Worm (Caenorhabditis elegans) whole organism, young adult: ENCODE results near the gene Y5H2A.1.

Experiments
- C17E4.6 ChIP-seq: fragments of 200-800 bp; sonication (Bioruptor generic); IDR thresholded peaks from 2 replicates; pipeline ENCODE4 v1.3.6; 2022; ENCODE audit warnings: missing genetic modification reagents, missing genetic modification characterization, missing compliant biosample characterization
- D2030.7 ChIP-seq: fragments of 200-800 bp; sonication (Bioruptor generic); IDR thresholded peaks from 2 replicates; pipeline ENCODE4 v1.3.6; 2022; ENCODE audit warnings: missing genetic modification reagents, missing genetic modification characterization, missing compliant biosample characterization
- F55B11.4 ChIP-seq: sonication (generic microtip); optimal IDR thresholded peaks from 2 replicates; lab custom pipeline; 2016; ENCODE audit warnings: missing compliant biosample characterization, missing genetic modification characterization, borderline replicate concordance; ENCODE audit not compliant: insufficient read depth
- F57A8.1 ChIP-seq: fragments of 200-800 bp; sonication (Bioruptor generic); optimal IDR thresholded peaks from 2 replicates; lab custom pipeline; 2018; ENCODE audit warnings: mild to moderate bottlenecking, missing genetic modification characterization, moderate library complexity, missing compliant biosample characterization
- T07F8.4 ChIP-seq: sonication (generic microtip); optimal IDR thresholded peaks from 2 replicates; lab custom pipeline; 2016; ENCODE audit warnings: mild to moderate bottlenecking, missing genetic modification characterization, moderate library complexity, missing compliant biosample characterization
- Y53F4B.3 ChIP-seq: fragments of 200-800 bp; sonication (Bioruptor generic); IDR thresholded peaks from 2 replicates; pipeline ENCODE4 v1.3.6; 2022; ENCODE audit warnings: missing genetic modification reagents, missing genetic modification characterization, missing compliant biosample characterization
- Y53G8AR.9 ChIP-seq: fragments of 200-800 bp; sonication (Bioruptor generic); conservative IDR thresholded peaks from 2 replicates; pipeline ENCODE4 v1.3.6; 2022; ENCODE audit warnings: missing genetic modification reagents, missing genetic modification characterization, missing compliant biosample characterization
- ZK185.1 ChIP-seq: sonication (generic microtip); optimal IDR thresholded peaks from 2 replicates; lab custom pipeline; 2016; ENCODE audit warnings: mild to moderate bottlenecking, missing genetic modification characterization, missing compliant biosample characterization; ENCODE audit not compliant: poor library complexity, severe bottlenecking
- ama-1 ChIP-seq, 3 experiments: fragments of 150-350 bp in 1 of 3; sonication (generic microtip) in 2 of 3; optimal IDR thresholded peaks; 2 replicates each; lab custom pipeline; 2014 to 2018; ENCODE audit warnings: missing biosample characterization in 2 of 3, missing genetic modification characterization in 2 of 3, missing genetic modification reagents in 2 of 3
- aptf-3 ChIP-seq: fragments of 200-800 bp; sonication (Bioruptor generic); IDR thresholded peaks from 2 replicates; pipeline ENCODE4 v1.3.6; 2022; ENCODE audit warnings: missing genetic modification characterization, missing compliant biosample characterization
- attf-3 ChIP-seq: fragments of 200-800 bp; sonication (Bioruptor generic); conservative IDR thresholded peaks from 2 replicates; pipeline ENCODE4 v1.3.6; 2022; ENCODE audit warnings: missing genetic modification reagents, missing genetic modification characterization, missing compliant biosample characterization
- attf-5 ChIP-seq: fragments of 200-800 bp; sonication (Bioruptor generic); optimal IDR thresholded peaks from 2 replicates; lab custom pipeline; 2018; ENCODE audit warnings: mild to moderate bottlenecking, missing genetic modification characterization, missing compliant biosample characterization
- ccch-3 ChIP-seq: fragments of 200-800 bp; sonication (Bioruptor generic); optimal IDR thresholded peaks from 2 replicates; lab custom pipeline; 2018; ENCODE audit warnings: mild to moderate bottlenecking, missing genetic modification characterization, missing compliant biosample characterization
- ceh-27 ChIP-seq: fragments of 200-800 bp; sonication (Bioruptor generic); optimal IDR thresholded peaks from 2 replicates; lab custom pipeline; 2018; ENCODE audit warnings: mild to moderate bottlenecking, missing genetic modification characterization, moderate library complexity, missing compliant biosample characterization
- ceh-40 ChIP-seq: fragments of 200-800 bp; sonication (Bioruptor generic); IDR thresholded peaks from 2 replicates; pipeline ENCODE4 v1.3.6; 2022; ENCODE audit warnings: missing genetic modification characterization, missing compliant biosample characterization
- dox-1 ChIP-seq: fragments of 200-800 bp; sonication (Bioruptor generic); IDR thresholded peaks from 2 replicates; pipeline ENCODE4 v1.3.6; 2022; ENCODE audit warnings: missing genetic modification reagents, missing genetic modification characterization, missing compliant biosample characterization
- dpff-1 ChIP-seq: sonication (generic microtip); optimal IDR thresholded peaks from 2 replicates; lab custom pipeline; 2017; ENCODE audit warnings: mild to moderate bottlenecking, missing genetic modification characterization, missing compliant biosample characterization
- efl-1 ChIP-seq: fragments of 150-350 bp; optimal IDR thresholded peaks from 2 replicates; lab custom pipeline; 2014; ENCODE audit warnings: missing biosample characterization, missing genetic modification reagents, missing genetic modification characterization
- egl-18 ChIP-seq: fragments of 200-800 bp; sonication (Bioruptor generic); IDR thresholded peaks from 2 replicates; pipeline ENCODE4 v1.3.6; 2022; ENCODE audit warnings: missing genetic modification reagents, missing genetic modification characterization, missing compliant biosample characterization
- egrh-3 ChIP-seq: fragments of 200-800 bp; sonication (Bioruptor generic); IDR thresholded peaks from 2 replicates; pipeline ENCODE4 v1.3.6; 2022; ENCODE audit warnings: missing genetic modification reagents, missing genetic modification characterization, missing compliant biosample characterization
- gei-17 ChIP-seq: fragments of 200-800 bp; sonication (Bioruptor generic); optimal IDR thresholded peaks from 2 replicates; lab custom pipeline; 2018; ENCODE audit warnings: mild to moderate bottlenecking, missing genetic modification characterization, missing compliant biosample characterization
- lin-35 ChIP-seq, 3 experiments: fragments of 150-350 bp in 2 of 3; sonication (generic microtip) in 1 of 3; optimal IDR thresholded peaks; 2 replicates each; lab custom pipeline; 2014 to 2018; ENCODE audit warnings: missing biosample characterization in 3 of 3, missing genetic modification characterization in 3 of 3, missing genetic modification reagents in 3 of 3
- lir-1 ChIP-seq: fragments of 200-800 bp; sonication (Bioruptor generic); conservative IDR thresholded peaks from 2 replicates; pipeline ENCODE4 v1.3.6; 2022; ENCODE audit warnings: missing genetic modification reagents, missing genetic modification characterization, missing compliant biosample characterization
- lsl-1 ChIP-seq: fragments of 200-800 bp; sonication (Bioruptor generic); optimal IDR thresholded peaks from 2 replicates; lab custom pipeline; 2018; ENCODE audit warnings: mild to moderate bottlenecking, missing genetic modification characterization, moderate library complexity, missing compliant biosample characterization
- lsy-27 ChIP-seq: sonication (generic microtip); optimal IDR thresholded peaks from 2 replicates; lab custom pipeline; 2017; ENCODE audit warnings: missing genetic modification characterization, mild to moderate bottlenecking, missing compliant biosample characterization, antibody characterized with exemption, missing genotype, borderline replicate concordance; ENCODE audit not compliant: insufficient read depth
- madf-6 ChIP-seq: fragments of 200-800 bp; sonication (Bioruptor generic); IDR thresholded peaks from 2 replicates; pipeline ENCODE4 v1.3.6; 2022; ENCODE audit warnings: missing genetic modification reagents, missing genetic modification characterization, missing compliant biosample characterization
- mes-4 ChIP-seq: sonication (generic microtip); optimal IDR thresholded peaks from 2 replicates; lab custom pipeline; 2016; ENCODE audit warnings: missing genotype, missing genetic modification characterization, missing compliant biosample characterization
- mxl-1 ChIP-seq: sonication (generic microtip); optimal IDR thresholded peaks from 2 replicates; lab custom pipeline; 2016; ENCODE audit warnings: missing genetic modification characterization, missing compliant biosample characterization
- nhr-27 ChIP-seq: fragments of 200-800 bp; sonication (Bioruptor generic); optimal IDR thresholded peaks from 2 replicates; lab custom pipeline; 2018; ENCODE audit warnings: mild to moderate bottlenecking, missing genetic modification characterization, moderate library complexity, missing compliant biosample characterization
- pha-4 ChIP-seq: fragments of 150-350 bp; sonication (generic microtip); optimal IDR thresholded peaks from 2 replicates; lab custom pipeline; 2014; ENCODE audit warnings: missing biosample characterization, missing genetic modification reagents, missing genetic modification characterization
- sea-2 ChIP-seq: fragments of 200-800 bp; sonication (Bioruptor generic); IDR thresholded peaks from 2 replicates; pipeline ENCODE4 v1.3.6; 2022; ENCODE audit warnings: missing genetic modification characterization, missing compliant biosample characterization
- snpc-1.3 ChIP-seq: sonication (generic microtip); optimal IDR thresholded peaks from 2 replicates; lab custom pipeline; 2017; ENCODE audit warnings: missing genetic modification characterization, mild to moderate bottlenecking, missing compliant biosample characterization, antibody characterized with exemption, moderate library complexity, missing genotype, missing genetic modification reagents; ENCODE audit not compliant: insufficient read depth
- snpc-4 ChIP-seq, 5 experiments: fragments of 150-350 bp in 1 of 5; sonication (generic microtip) in 4 of 5; optimal IDR thresholded peaks; 2 replicates each; lab custom pipeline; 2014 to 2018; ENCODE audit warnings: missing genetic modification characterization in 5 of 5, missing biosample characterization in 3 of 5, antibody characterized with exemption in 2 of 5, mild to moderate bottlenecking in 2 of 5, missing compliant biosample characterization in 2 of 5, missing genotype in 2 of 5, moderate library complexity in 2 of 5, missing genetic modification reagents in 1 of 5
- tbp1 ChIP-seq: fragments of 200-800 bp; sonication (Bioruptor generic); optimal IDR thresholded peaks from 2 replicates; lab custom pipeline; 2018; ENCODE audit warnings: mild to moderate bottlenecking, missing genetic modification characterization, missing compliant biosample characterization
- unc-130 ChIP-seq: sonication (generic microtip); optimal IDR thresholded peaks from 2 replicates; lab custom pipeline; 2016; ENCODE audit warnings: missing genetic modification reagents, missing genetic modification characterization, missing compliant biosample characterization
- ztf-18 ChIP-seq: sonication (generic microtip); optimal IDR thresholded peaks from 2 replicates; lab custom pipeline; 2016; ENCODE audit warnings: missing genotype, mild to moderate bottlenecking, missing genetic modification characterization, missing compliant biosample characterization
- ztf-22 ChIP-seq: fragments of 200-800 bp; sonication (Bioruptor generic); optimal IDR thresholded peaks from 2 replicates; lab custom pipeline; 2018; ENCODE audit warnings: mild to moderate bottlenecking, missing genetic modification characterization, moderate library complexity, missing compliant biosample characterization

Y5H2A.1 gene

ce11 chrV:2277260-2277659 lies 5.6 kb upstream of the Y5H2A.1 start (continued):
- no peak for TF ChIP-seq lsy-27
- no peak for TF ChIP-seq sea-2 (GFP tag; lab: Robert Waterston, UW)
- no peak for TF ChIP-seq ama-1 (optimal IDR thresholded peaks at IDR 0.05; lab: Kevin White, UChicago)
- TF ChIP-seq ama-1 (GFP tag; optimal IDR thresholded peaks at IDR 0.05; lab: Kevin White, UChicago) = no peak
- TF ChIP-seq lir-1 (GFP tag; lab: Robert Waterston, UW) = no peak
- TF ChIP-seq egrh-3 (GFP tag; lab: Robert Waterston, UW) = peak; percentile 22; the same call in 1 of the 2 replicates
- peak; percentile 26; the same call in 1 of the 2 replicates for TF ChIP-seq dox-1 (GFP tag; lab: Robert Waterston, UW)
- no peak for TF ChIP-seq ztf-22 (GFP tag; lab: Kevin White, UChicago)
- TF ChIP-seq mes-4 (tag; lab: Kevin White, UChicago) = no peak
- TF ChIP-seq madf-6 (GFP tag; lab: Robert Waterston, UW) = no peak
- TF ChIP-seq F55B11.4 (tag; lab: Kevin White, UChicago) = no peak
- TF ChIP-seq lin-35 (GFP tag; optimal IDR thresholded peaks at IDR 0.05; lab: Kevin White, UChicago) = no peak
- peak; percentile 64 for TF ChIP-seq tbp1 (GFP tag; lab: Kevin White, UChicago)
- no peak for TF ChIP-seq snpc-4 (GFP tag; optimal IDR thresholded peaks at IDR 0.05; lab: Kevin White, UChicago)
- TF ChIP-seq snpc-4 (tag; optimal IDR thresholded peaks at IDR 0.05; lab: Kevin White, UChicago) = peak in 1 of 4 experiments; percentile 44
- TF ChIP-seq ceh-27 = no peak
- TF ChIP-seq efl-1 (GFP tag; lab: Kevin White, UChicago) = peak; percentile 14

ce11 chrV:2274253-2274892 lies 2.7 kb upstream of the Y5H2A.1 start, which contains the start of the genes Y5H2A.4 and abu-4:
Gene Y5H2A.4 (minus strand): TSS chrV:2274353.
Gene abu-4 (plus strand): TSS chrV:2274842.
- no peak for TF ChIP-seq aptf-3
- TF ChIP-seq attf-5 (GFP tag; lab: Kevin White, UChicago) = no peak

ce11 chrV:2266958-2267357 lies 4.7 kb downstream of the Y5H2A.1 start, which contains the start of gene nhr-275:
Gene nhr-275 (minus strand): TSS chrV:2267058.
- TF ChIP-seq Y53F4B.3 (GFP tag; lab: Robert Waterston, UW) (no peak), F57A8.1 (no peak), snpc-1.3 (no peak), gei-17 (GFP tag; lab: Kevin White, UChicago) (no peak), ccch-3 (GFP tag; lab: Kevin White, UChicago) (no peak), ceh-40 (GFP tag; lab: Robert Waterston, UW) (no peak), sea-2 (GFP tag; lab: Robert Waterston, UW) (no peak), nhr-27 (tag; lab: Kevin White, UChicago) (no peak), attf-5 (GFP tag; lab: Kevin White, UChicago) (no peak), ztf-18 (tag; lab: Kevin White, UChicago) (no peak), mxl-1 (tag; lab: Kevin White, UChicago) (no peak), ZK185.1 (tag; lab: Kevin White, UChicago) (no peak)

- TF ChIP-seq egl-18 = no peak
- no peak for TF ChIP-seq dpff-1 (tag; lab: Kevin White, UChicago)
- no peak for TF ChIP-seq lsl-1 (GFP tag; lab: Kevin White, UChicago)
- no peak for TF ChIP-seq C17E4.6 (GFP tag; lab: Robert Waterston, UW)
- TF ChIP-seq unc-130 (GFP tag; lab: Kevin White, UChicago) = no peak
- TF ChIP-seq T07F8.4 (tag; lab: Kevin White, UChicago) = no peak
- TF ChIP-seq D2030.7 (GFP tag; lab: Robert Waterston, UW) = no peak
- TF ChIP-seq attf-3 = no peak
- no peak for TF ChIP-seq Y53G8AR.9
- no peak for TF ChIP-seq ama-1 (optimal IDR thresholded peaks at IDR 0.05; lab: Kevin White, UChicago)
- TF ChIP-seq ama-1 (GFP tag; optimal IDR thresholded peaks at IDR 0.05; lab: Kevin White, UChicago) = no peak
- no peak for TF ChIP-seq pha-4 (tag; lab: Kevin White, UChicago)
- TF ChIP-seq aptf-3 = no peak
These were observed 6.7 kb downstream of the Y5H2A.1 start for ce11 chrV:2264925-2265324.
